Worm (Caenorhabditis elegans) whole organism, early embryonic: ENCODE data around the gene sfxn-1.4.

Experiments
- aly-1 ChIP-seq: sonication (generic microtip); optimal IDR thresholded peaks from 2 replicates; lab custom pipeline; 2016; ENCODE audit warnings: missing genetic modification characterization, missing compliant biosample characterization
- ama-1 ChIP-seq: fragments of 150-350 bp; optimal IDR thresholded peaks from 2 replicates; lab custom pipeline; 2014
- ceh-13 ChIP-seq: fragments of 200-800 bp; sonication (Bioruptor generic); optimal IDR thresholded peaks from 2 replicates; lab custom pipeline; 2018; ENCODE audit warnings: mild to moderate bottlenecking, missing genetic modification characterization, missing compliant biosample characterization
- ceh-36 ChIP-seq: sonication (generic microtip); optimal IDR thresholded peaks from 2 replicates; lab custom pipeline; 2016; ENCODE audit warnings: missing genetic modification characterization, inconsistent platforms, missing compliant biosample characterization
- ets-7 ChIP-seq: sonication (generic microtip); optimal IDR thresholded peaks from 2 replicates; lab custom pipeline; 2016; ENCODE audit warnings: missing genotype, missing genetic modification characterization, missing compliant biosample characterization
- hmg-4 ChIP-seq: fragments of 200-800 bp; sonication (Bioruptor generic); optimal IDR thresholded peaks from 2 replicates; lab custom pipeline; 2018; ENCODE audit warnings: mild to moderate bottlenecking, missing genetic modification characterization, missing compliant biosample characterization
- hnd-1 ChIP-seq: sonication (generic microtip); optimal IDR thresholded peaks from 2 replicates; lab custom pipeline; 2016; ENCODE audit warnings: missing genetic modification characterization, missing compliant biosample characterization
- sea-1 ChIP-seq: fragments of 200-800 bp; sonication (Bioruptor generic); conservative IDR thresholded peaks from 2 replicates; pipeline ENCODE4 v1.3.6; 2022; ENCODE audit warnings: missing genetic modification characterization, missing compliant biosample characterization
- tbx-11 ChIP-seq: fragments of 200-800 bp; sonication (Bioruptor generic); IDR thresholded peaks from 2 replicates; pipeline ENCODE4 v1.3.6; 2022; ENCODE audit warnings: missing genetic modification characterization, missing compliant biosample characterization
- tbx-37 ChIP-seq: fragments of 200-800 bp; sonication (Bioruptor generic); conservative IDR thresholded peaks from 2 replicates; pipeline ENCODE4 v1.3.6; 2022; ENCODE audit warnings: missing genetic modification reagents, missing genetic modification characterization, missing compliant biosample characterization

DNA sequence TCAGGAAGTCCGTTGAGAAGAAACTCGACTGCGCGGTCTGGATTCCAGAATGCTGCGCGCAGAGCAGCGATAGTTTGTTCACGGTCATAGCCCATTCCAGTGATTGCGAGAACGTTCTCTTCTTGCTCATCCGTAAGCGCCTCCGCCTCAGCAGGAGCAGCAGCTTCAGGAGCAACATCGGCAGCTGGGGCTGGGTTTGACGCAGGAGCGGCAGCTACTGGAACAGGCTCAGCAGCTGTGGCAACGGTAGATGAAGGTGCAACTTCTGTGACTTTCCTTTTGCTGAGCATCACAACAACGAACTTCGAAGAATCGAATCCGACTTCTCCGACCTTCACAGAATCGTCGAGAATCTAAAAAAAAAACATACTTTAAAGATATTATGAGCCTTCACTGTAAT is 28.9 kb downstream of the sfxn-1.4 start:
- TF ChIP-seq ama-1 (lab: Kevin White, UChicago) (no peak), sea-1 (GFP tag; lab: Robert Waterston, UW) (no peak), ets-7 (tag; lab: Kevin White, UChicago) (no peak), hnd-1 (tag; lab: Kevin White, UChicago) (no peak), ceh-36 (tag; lab: Kevin White, UChicago) (no peak), hmg-4 (GFP tag; lab: Kevin White, UChicago) (no peak), ceh-13 (GFP tag; lab: Kevin White, UChicago) (no peak), tbx-37 (no peak), aly-1 (tag; lab: Kevin White, UChicago) (no peak), tbx-11 (GFP tag; lab: Robert Waterston, UW) (no peak)
